Worm (Caenorhabditis elegans) whole organism, L3 larva: Measurements from ENCODE around the gene T13C2.2.

Experiments used
- R02D3.7 ChIP-seq: fragments of 150-350 bp; optimal IDR thresholded peaks from 2 replicates; lab custom pipeline; 2014; ENCODE audit warnings: missing biosample characterization, missing genetic modification characterization
- aly-2 ChIP-seq: fragments of 150-350 bp; optimal IDR thresholded peaks from 2 replicates; lab custom pipeline; 2014; ENCODE audit warnings: missing biosample characterization, missing genetic modification characterization
- ama-1 ChIP-seq: fragments of 150-350 bp; optimal IDR thresholded peaks from 2 replicates; lab custom pipeline; 2018
- ceh-16 ChIP-seq: sonication (generic microtip); optimal IDR thresholded peaks from 2 replicates; lab custom pipeline; 2017; ENCODE audit warnings: missing biosample characterization, missing genetic modification characterization
- egl-27 ChIP-seq: sonication (generic microtip); optimal IDR thresholded peaks from 4 replicates; lab custom pipeline; 2017; ENCODE audit warnings: missing biosample characterization, missing genetic modification reagents, missing genetic modification characterization
- egl-5 ChIP-seq: fragments of 150-350 bp; optimal IDR thresholded peaks from 2 replicates; lab custom pipeline; 2017; ENCODE audit warnings: missing biosample characterization, missing genetic modification reagents, missing genetic modification characterization, inconsistent platforms
- elt-1 ChIP-seq: fragments of 150-350 bp; optimal IDR thresholded peaks from 2 replicates; lab custom pipeline; 2014; ENCODE audit warnings: missing biosample characterization, missing genetic modification characterization
- elt-2 ChIP-seq: sonication (generic microtip); optimal IDR thresholded peaks from 2 replicates; lab custom pipeline; 2016; ENCODE audit warnings: missing genetic modification reagents, mild to moderate bottlenecking, missing genetic modification characterization, missing compliant biosample characterization
- elt-3 ChIP-seq, 3 experiments: fragments of 150-350 bp in 1 of 3; sonication (generic microtip) in 2 of 3; optimal IDR thresholded peaks; 2 replicates in 2 of 3; 4 replicates in 1 of 3; lab custom pipeline; 2014 to 2017; ENCODE audit warnings: missing biosample characterization in 3 of 3, missing genetic modification characterization in 3 of 3
- eor-1 ChIP-seq, 2 experiments: fragments of 150-350 bp; optimal IDR thresholded peaks; 2 replicates each; lab custom pipeline; 2014 to 2018; ENCODE audit warnings: missing biosample characterization in 2 of 2, missing genetic modification characterization in 2 of 2
- fkh-2 ChIP-seq: fragments of 150-350 bp; optimal IDR thresholded peaks from 2 replicates; lab custom pipeline; 2014; ENCODE audit warnings: missing biosample characterization, missing genetic modification reagents, missing genetic modification characterization
- hmg-11 ChIP-seq: sonication (generic microtip); optimal IDR thresholded peaks from 2 replicates; lab custom pipeline; 2016; ENCODE audit warnings: missing genetic modification characterization, missing compliant biosample characterization
- jun-1 ChIP-seq: fragments of 150-350 bp; optimal IDR thresholded peaks from 2 replicates; lab custom pipeline; 2014; ENCODE audit warnings: missing biosample characterization, missing genetic modification reagents, missing genetic modification characterization
- lin-39 ChIP-seq: fragments of 150-350 bp; optimal IDR thresholded peaks from 2 replicates; lab custom pipeline; 2018; ENCODE audit warnings: missing biosample characterization, missing genetic modification reagents, missing genetic modification characterization
- lsy-12 ChIP-seq: sonication (generic microtip); optimal IDR thresholded peaks from 2 replicates; lab custom pipeline; 2016; ENCODE audit warnings: mild to moderate bottlenecking, missing genetic modification characterization, missing compliant biosample characterization
- mdl-1 ChIP-seq: fragments of 150-350 bp; optimal IDR thresholded peaks from 2 replicates; lab custom pipeline; 2014; ENCODE audit warnings: missing biosample characterization, missing genetic modification characterization
- nfya-1 ChIP-seq: sonication (generic microtip); optimal IDR thresholded peaks from 2 replicates; lab custom pipeline; 2017; ENCODE audit warnings: missing genetic modification characterization, mild to moderate bottlenecking, missing compliant biosample characterization, antibody characterized with exemption, moderate library complexity; ENCODE audit not compliant: insufficient read depth
- nhr-11 ChIP-seq: fragments of 150-350 bp; optimal IDR thresholded peaks from 2 replicates; lab custom pipeline; 2014; ENCODE audit warnings: missing biosample characterization, missing genetic modification characterization
- nhr-12 ChIP-seq: fragments of 150-350 bp; optimal IDR thresholded peaks from 2 replicates; lab custom pipeline; 2014; ENCODE audit warnings: missing biosample characterization, missing genetic modification characterization
- nhr-23 ChIP-seq: fragments of 150-350 bp; optimal IDR thresholded peaks from 2 replicates; lab custom pipeline; 2014; ENCODE audit warnings: missing biosample characterization, missing genetic modification reagents, missing genetic modification characterization
- nhr-237 ChIP-seq: fragments of 150-350 bp; optimal IDR thresholded peaks from 2 replicates; lab custom pipeline; 2014; ENCODE audit warnings: missing biosample characterization, missing genetic modification characterization
- nhr-25 ChIP-seq: sonication (generic microtip); optimal IDR thresholded peaks from 2 replicates; lab custom pipeline; 2017; ENCODE audit warnings: missing biosample characterization, missing genetic modification characterization
- nhr-43 ChIP-seq: sonication (generic microtip); optimal IDR thresholded peaks from 2 replicates; lab custom pipeline; 2016; ENCODE audit warnings: mild to moderate bottlenecking, missing genetic modification characterization, missing compliant biosample characterization; ENCODE audit not compliant: poor library complexity, severe bottlenecking
- nhr-67 ChIP-seq: fragments of 150-350 bp; optimal IDR thresholded peaks from 2 replicates; lab custom pipeline; 2014; ENCODE audit warnings: missing biosample characterization, missing genetic modification characterization
- nhr-77 ChIP-seq: fragments of 150-350 bp; optimal IDR thresholded peaks from 2 replicates; lab custom pipeline; 2014; ENCODE audit warnings: missing biosample characterization, missing genetic modification characterization
- pha-4 ChIP-seq: fragments of 150-350 bp; optimal IDR thresholded peaks from 2 replicates; lab custom pipeline; 2014; ENCODE audit warnings: missing biosample characterization, missing genetic modification reagents, missing genetic modification characterization
- pqm-1 ChIP-seq: fragments of 150-350 bp; optimal IDR thresholded peaks from 2 replicates; lab custom pipeline; 2017; ENCODE audit warnings: missing biosample characterization, missing genetic modification characterization, inconsistent platforms
- snpc-4 ChIP-seq: fragments of 150-350 bp; optimal IDR thresholded peaks from 2 replicates; lab custom pipeline; 2014; ENCODE audit warnings: missing biosample characterization, missing genetic modification characterization
- tbx-2 ChIP-seq: sonication (generic microtip); optimal IDR thresholded peaks from 2 replicates; lab custom pipeline; 2016; ENCODE audit warnings: mild to moderate bottlenecking, missing genetic modification characterization, missing compliant biosample characterization
- unc-62 ChIP-seq: fragments of 150-350 bp; sonication (generic microtip); optimal IDR thresholded peaks from 4 replicates; lab custom pipeline; 2014; ENCODE audit warnings: missing biosample characterization, missing genetic modification reagents, missing genetic modification characterization

Gene T13C2.2

DNA sequence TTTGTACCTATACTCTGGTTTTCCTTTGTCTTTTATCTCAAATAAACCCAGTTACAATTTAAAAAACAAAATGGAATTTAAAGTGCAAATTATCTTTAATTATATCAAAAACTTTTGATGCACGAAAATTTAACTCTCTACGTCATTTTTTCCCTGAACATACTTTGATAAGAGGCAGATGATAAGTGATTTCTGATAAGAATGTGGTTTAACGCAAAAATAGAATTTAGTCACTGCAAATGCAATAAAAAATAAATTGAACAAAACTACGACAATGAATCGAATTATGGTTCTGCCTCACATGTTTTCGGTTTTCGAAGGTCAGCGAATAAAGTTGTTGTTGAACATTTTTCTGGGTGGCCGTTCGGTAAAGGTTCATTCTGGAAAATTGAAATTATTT, 29.8 kb downstream of the T13C2.2 start:
- peak; percentile 44 for TF ChIP-seq pha-4 (tag; lab: Kevin White, UChicago)
- peak in 1 of 3 experiments; percentile 51 for TF ChIP-seq elt-3 (tag; optimal IDR thresholded peaks at IDR 0.05; lab: Kevin White, UChicago)
- TF ChIP-seq elt-2 (tag; lab: Kevin White, UChicago): peak; percentile 88
- TF ChIP-seq pqm-1: peak; percentile 95
- TF ChIP-seq ceh-16 (tag; lab: Kevin White, UChicago): no peak
- TF ChIP-seq jun-1 (tag; lab: Kevin White, UChicago): peak; percentile 32
- no peak for TF ChIP-seq eor-1 (tag; optimal IDR thresholded peaks at IDR 0.05; lab: Kevin White, UChicago)

DNA sequence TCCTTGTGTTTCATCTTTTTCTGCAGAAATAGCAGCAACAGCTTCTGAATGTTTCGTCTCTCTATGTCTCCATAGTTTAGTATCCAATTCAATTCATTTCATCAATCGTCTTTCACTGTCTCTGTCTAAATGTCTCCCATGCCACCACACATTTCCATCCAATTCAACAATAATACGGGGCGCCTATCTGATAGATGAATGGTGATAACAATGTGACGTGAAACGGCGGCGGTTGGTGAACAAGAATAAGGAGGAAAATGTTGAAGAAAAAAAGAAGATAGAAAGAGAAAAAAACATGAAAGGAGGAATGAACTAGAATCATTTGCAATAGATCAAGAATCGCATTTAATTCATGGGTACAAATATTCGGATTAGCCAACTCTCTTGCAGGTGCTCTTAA, 30.4 kb downstream of the T13C2.2 start:
- TF ChIP-seq unc-62 (GFP tag; lab: Kevin White, UChicago) (peak; percentile 89), elt-2 (tag; lab: Kevin White, UChicago) (peak; percentile 85), elt-3 (tag; optimal IDR thresholded peaks at IDR 0.05; lab: Kevin White, UChicago) (peak in 1 of 3 experiments; percentile 69), nhr-12 (tag; lab: Kevin White, UChicago) (no peak), nhr-11 (tag; lab: Kevin White, UChicago) (peak; percentile 21), nhr-43 (tag; lab: Kevin White, UChicago) (peak; percentile 31), elt-1 (tag; lab: Kevin White, UChicago) (peak; percentile 96), nhr-237 (tag; lab: Kevin White, UChicago) (no peak), aly-2 (tag; lab: Kevin White, UChicago) (no peak), mdl-1 (peak; percentile 29), lsy-12 (tag; lab: Kevin White, UChicago) (no peak), R02D3.7 (peak; percentile 8), nfya-1 (tag; lab: Kevin White, UChicago) (peak; percentile 69), egl-5 (tag; lab: Kevin White, UChicago) (peak; percentile 90), nhr-67 (tag; lab: Kevin White, UChicago) (no peak), nhr-25 (peak; percentile 82), ama-1 (lab: Kevin White, UChicago) (no peak), egl-27 (tag; lab: Kevin White, UChicago) (peak; percentile 34), nhr-77 (tag; lab: Kevin White, UChicago) (peak; percentile 14), pqm-1 (peak; percentile 67), nhr-23 (tag; lab: Kevin White, UChicago) (peak; percentile 80), jun-1 (tag; lab: Kevin White, UChicago) (peak; percentile 6), tbx-2 (tag; lab: Kevin White, UChicago) (no peak), hmg-11 (tag; lab: Kevin White, UChicago) (no peak)

- TF ChIP-seq nhr-12 (tag; lab: Kevin White, UChicago) (no peak), fkh-2 (tag; lab: Kevin White, UChicago) (no peak), eor-1 (tag; optimal IDR thresholded peaks at IDR 0.05; lab: Kevin White, UChicago) (no peak), nhr-43 (tag; lab: Kevin White, UChicago) (peak; percentile 34), nhr-237 (tag; lab: Kevin White, UChicago) (no peak), pha-4 (tag; lab: Kevin White, UChicago) (no peak), hmg-11 (tag; lab: Kevin White, UChicago) (peak; percentile 39), nfya-1 (tag; lab: Kevin White, UChicago) (peak; percentile 53), snpc-4 (tag; lab: Kevin White, UChicago) (peak; percentile 35), elt-2 (tag; lab: Kevin White, UChicago) (no peak), lin-39 (peak; percentile 99), lsy-12 (tag; lab: Kevin White, UChicago) (no peak), unc-62 (GFP tag; lab: Kevin White, UChicago) (peak; percentile 98), nhr-25 (peak; percentile 42), elt-1 (tag; lab: Kevin White, UChicago) (peak; percentile 84), egl-5 (tag; lab: Kevin White, UChicago) (peak; percentile 23)
These were observed 31.2 kb downstream of the T13C2.2 start for ce11 chrII:6823233-6823632.

- TF ChIP-seq unc-62 (GFP tag; lab: Kevin White, UChicago) (peak; percentile 51), snpc-4 (tag; lab: Kevin White, UChicago) (peak; percentile 33), elt-1 (tag; lab: Kevin White, UChicago) (peak; percentile 52), nfya-1 (tag; lab: Kevin White, UChicago) (peak; percentile 48), mdl-1 (peak; percentile 20), nhr-25 (peak; percentile 20), nhr-77 (tag; lab: Kevin White, UChicago) (no peak), nhr-23 (tag; lab: Kevin White, UChicago) (peak; percentile 40), egl-27 (tag; lab: Kevin White, UChicago) (no peak), lin-39 (peak; percentile 36)
These were observed 31.9 kb downstream of the T13C2.2 start for ce11 chrII:6823912-6824311.
